Worm (Caenorhabditis elegans) whole organism, L4 larva: Measurements from ENCODE around the gene col-152.

Source experiments
- F10B5.3 ChIP-seq: sonication (generic microtip); optimal IDR thresholded peaks from 2 replicates; lab custom pipeline; 2016; ENCODE audit warnings: mild to moderate bottlenecking, missing genetic modification characterization, missing compliant biosample characterization
- T20F7.1 ChIP-seq: fragments of 200-800 bp; sonication (Bioruptor generic); optimal IDR thresholded peaks from 2 replicates; lab custom pipeline; 2018; ENCODE audit warnings: mild to moderate bottlenecking, missing genetic modification characterization, missing compliant biosample characterization
- T26A8.4 ChIP-seq: fragments of 200-800 bp; sonication (Bioruptor generic); IDR thresholded peaks from 2 replicates; pipeline ENCODE4 v1.3.6; 2022; ENCODE audit warnings: missing genetic modification characterization, missing compliant biosample characterization
- Y5F2A.4 ChIP-seq: fragments of 200-800 bp; sonication (Bioruptor generic); optimal IDR thresholded peaks from 2 replicates; lab custom pipeline; 2018; ENCODE audit warnings: mild to moderate bottlenecking, missing genetic modification characterization, missing compliant biosample characterization
- aha-1 ChIP-seq: fragments of 150-350 bp; peaks from one replicate; lab custom pipeline; 2014; ENCODE audit warnings: missing biosample characterization, missing genetic modification characterization
- aly-2 ChIP-seq: sonication (generic microtip); optimal IDR thresholded peaks from 2 replicates; lab custom pipeline; 2018; ENCODE audit warnings: missing biosample characterization, missing genetic modification characterization
- attf-4 ChIP-seq: sonication (generic microtip); optimal IDR thresholded peaks from 3 replicates; lab custom pipeline; 2017; ENCODE audit warnings: missing biosample characterization, missing genetic modification characterization
- ceh-20 ChIP-seq: fragments of 200-800 bp; sonication (Bioruptor generic); IDR thresholded peaks from 2 replicates; pipeline ENCODE4 v1.3.6; 2022; ENCODE audit warnings: missing genetic modification reagents, missing genetic modification characterization, missing compliant biosample characterization
- cey-2 ChIP-seq: sonication (generic microtip); optimal IDR thresholded peaks from 3 replicates; lab custom pipeline; 2017; ENCODE audit warnings: missing genetic modification characterization, mild to moderate bottlenecking, missing compliant biosample characterization, antibody characterized with exemption, borderline replicate concordance; ENCODE audit not compliant: insufficient read depth
- daf-16 ChIP-seq, 3 experiments: sonication (generic microtip); optimal IDR thresholded peaks; 2 replicates each; lab custom pipeline; 2016 to 2017; ENCODE audit warnings: missing genetic modification characterization in 3 of 3, missing genetic modification reagents in 3 of 3, mild to moderate bottlenecking in 2 of 3, missing compliant biosample characterization in 2 of 3, missing biosample characterization in 1 of 3, moderate library complexity in 1 of 3
- daf-19 ChIP-seq: fragments of 200-800 bp; sonication (Bioruptor generic); conservative IDR thresholded peaks from 2 replicates; pipeline ENCODE4 v1.3.6; 2022; ENCODE audit warnings: missing genetic modification characterization, missing compliant biosample characterization
- dmd-6 ChIP-seq: fragments of 200-800 bp; sonication (Bioruptor generic); IDR thresholded peaks from 2 replicates; pipeline ENCODE4 v1.3.6; 2022; ENCODE audit warnings: missing genetic modification reagents, missing genetic modification characterization, missing compliant biosample characterization
- dmd-9 ChIP-seq: fragments of 200-800 bp; sonication (Bioruptor generic); IDR thresholded peaks from 2 replicates; pipeline ENCODE4 v1.3.6; 2022; ENCODE audit warnings: missing genetic modification reagents, missing genetic modification characterization, missing compliant biosample characterization
- dve-1 ChIP-seq: sonication (generic microtip); optimal IDR thresholded peaks from 2 replicates; lab custom pipeline; 2017; ENCODE audit warnings: antibody characterized with exemption, mild to moderate bottlenecking, missing genetic modification characterization, missing compliant biosample characterization; ENCODE audit not compliant: insufficient read depth
- fos-1 ChIP-seq: fragments of 150-350 bp; optimal IDR thresholded peaks from 2 replicates; lab custom pipeline; 2014; ENCODE audit warnings: missing biosample characterization, missing genetic modification characterization
- hif-1 ChIP-seq, 2 experiments: sonication (generic microtip); optimal IDR thresholded peaks; 2 replicates each; lab custom pipeline; 2016 to 2017; ENCODE audit warnings: missing compliant biosample characterization in 2 of 2, missing genetic modification characterization in 2 of 2, missing genetic modification reagents in 2 of 2, missing genotype in 2 of 2, mild to moderate bottlenecking in 1 of 2
- hlh-11 ChIP-seq: fragments of 200-800 bp; sonication (Bioruptor generic); optimal IDR thresholded peaks from 2 replicates; lab custom pipeline; 2018; ENCODE audit warnings: mild to moderate bottlenecking, missing genetic modification characterization, missing compliant biosample characterization
- hlh-30 ChIP-seq: sonication (generic microtip); optimal IDR thresholded peaks from 2 replicates; lab custom pipeline; 2017; ENCODE audit warnings: antibody characterized with exemption, mild to moderate bottlenecking, missing genetic modification characterization, missing compliant biosample characterization; ENCODE audit not compliant: insufficient read depth
- lim-7 ChIP-seq: fragments of 200-800 bp; sonication (Bioruptor generic); IDR thresholded peaks from 2 replicates; pipeline ENCODE4 v1.3.6; 2022; ENCODE audit warnings: missing genetic modification characterization, missing compliant biosample characterization
- lin-1 ChIP-seq: fragments of 200-800 bp; sonication (Bioruptor generic); IDR thresholded peaks from 2 replicates; pipeline ENCODE4 v1.3.6; 2022; ENCODE audit warnings: missing genetic modification reagents, missing genetic modification characterization, missing compliant biosample characterization
- lin-13 ChIP-seq: fragments of 150-350 bp; optimal IDR thresholded peaks from 2 replicates; lab custom pipeline; 2014; ENCODE audit warnings: missing biosample characterization, missing genetic modification reagents, missing genetic modification characterization
- lin-38 ChIP-seq: fragments of 200-800 bp; sonication (Bioruptor generic); IDR thresholded peaks from 2 replicates; pipeline ENCODE4 v1.3.6; 2022; ENCODE audit warnings: missing genetic modification reagents, missing genetic modification characterization, missing compliant biosample characterization
- lir-3 ChIP-seq: sonication (generic microtip); optimal IDR thresholded peaks from 2 replicates; lab custom pipeline; 2016; ENCODE audit warnings: mild to moderate bottlenecking, missing genetic modification characterization, missing compliant biosample characterization
- mdl-1 ChIP-seq, 2 experiments: fragments of 150-350 bp in 1 of 2; sonication (generic microtip) in 1 of 2; optimal IDR thresholded peaks; 2 replicates each; lab custom pipeline; 2014 to 2017; ENCODE audit warnings: missing biosample characterization in 2 of 2, missing genetic modification characterization in 2 of 2
- mdt-29 ChIP-seq: fragments of 200-800 bp; sonication (Bioruptor generic); IDR thresholded peaks from 2 replicates; pipeline ENCODE4 v1.3.6; 2022; ENCODE audit warnings: missing genetic modification reagents, missing genetic modification characterization, missing compliant biosample characterization
- nhr-10 ChIP-seq: fragments of 150-350 bp; optimal IDR thresholded peaks from 2 replicates; lab custom pipeline; 2014; ENCODE audit warnings: missing biosample characterization, missing genetic modification characterization
- nhr-102 ChIP-seq: sonication (generic microtip); optimal IDR thresholded peaks from 2 replicates; lab custom pipeline; 2016; ENCODE audit warnings: mild to moderate bottlenecking, missing genetic modification characterization, moderate library complexity, missing compliant biosample characterization
- nhr-25 ChIP-seq: sonication (generic microtip); optimal IDR thresholded peaks from 2 replicates; lab custom pipeline; 2017; ENCODE audit warnings: missing genetic modification characterization, mild to moderate bottlenecking, missing compliant biosample characterization, antibody characterized with exemption, moderate library complexity, borderline replicate concordance; ENCODE audit not compliant: insufficient read depth
- nhr-28 ChIP-seq: fragments of 150-350 bp; optimal IDR thresholded peaks from 2 replicates; lab custom pipeline; 2014; ENCODE audit warnings: missing biosample characterization, missing genetic modification characterization
- nhr-76 ChIP-seq: fragments of 150-350 bp; optimal IDR thresholded peaks from 2 replicates; lab custom pipeline; 2014; ENCODE audit warnings: missing biosample characterization, missing genetic modification characterization
- nhr-77 ChIP-seq: fragments of 150-350 bp; optimal IDR thresholded peaks from 2 replicates; lab custom pipeline; 2014; ENCODE audit warnings: missing biosample characterization, missing genetic modification characterization
- php-3 ChIP-seq: fragments of 200-800 bp; sonication (Bioruptor generic); IDR thresholded peaks from 2 replicates; pipeline ENCODE4 v1.3.6; 2022; ENCODE audit warnings: missing genetic modification reagents, missing genetic modification characterization, missing compliant biosample characterization
- set-16 ChIP-seq: fragments of 200-800 bp; sonication (Bioruptor generic); IDR thresholded peaks from 2 replicates; pipeline ENCODE4 v1.3.6; 2022; ENCODE audit warnings: missing genetic modification reagents, missing genetic modification characterization, missing compliant biosample characterization
- snpc-1.2 ChIP-seq: fragments of 200-800 bp; sonication (Bioruptor generic); IDR thresholded peaks from 2 replicates; pipeline ENCODE4 v1.3.6; 2022; ENCODE audit warnings: missing genetic modification reagents, missing genetic modification characterization, missing compliant biosample characterization
- spr-3 ChIP-seq: fragments of 200-800 bp; sonication (Bioruptor generic); optimal IDR thresholded peaks from 2 replicates; lab custom pipeline; 2018; ENCODE audit warnings: mild to moderate bottlenecking, missing genetic modification characterization, missing compliant biosample characterization
- tag-97 ChIP-seq: fragments of 200-800 bp; sonication (Bioruptor generic); IDR thresholded peaks from 2 replicates; pipeline ENCODE4 v1.3.6; 2022; ENCODE audit warnings: missing genetic modification characterization, missing compliant biosample characterization
- unc-62 ChIP-seq, 3 experiments: fragments of 150-350 bp in 1 of 3; sonication (generic microtip); optimal IDR thresholded peaks in 2 of 3; peaks in 1 of 3; 1 replicate in 1 of 3; 2 replicates in 2 of 3; lab custom pipeline; 2014 to 2017; ENCODE audit warnings: missing biosample characterization in 3 of 3, missing genetic modification characterization in 3 of 3, missing genetic modification reagents in 3 of 3, missing genotype in 1 of 3
- zfp-2 ChIP-seq: sonication (generic microtip); optimal IDR thresholded peaks from 2 replicates; lab custom pipeline; 2016; ENCODE audit warnings: mild to moderate bottlenecking, missing genetic modification characterization, missing compliant biosample characterization
- zip-11 ChIP-seq: fragments of 200-800 bp; sonication (Bioruptor generic); IDR thresholded peaks from 2 replicates; pipeline ENCODE4 v1.3.6; 2022; ENCODE audit warnings: missing genetic modification characterization, missing compliant biosample characterization
- ztf-11 ChIP-seq: fragments of 150-350 bp; optimal IDR thresholded peaks from 2 replicates; lab custom pipeline; 2014; ENCODE audit warnings: missing biosample characterization, missing genetic modification characterization
- ztf-7 ChIP-seq: fragments of 150-350 bp; optimal IDR thresholded peaks from 2 replicates; lab custom pipeline; 2014; ENCODE audit warnings: missing biosample characterization, missing genetic modification characterization

The col-152 gene

ce11 chrV:10589774-10590528 lies 29.2 kb downstream of the col-152 start, which contains the start of gene ttr-23:
Gene ttr-23, minus strand, starts transcription at chrV:10589860.
- no peak for TF ChIP-seq zip-11 (GFP tag; lab: Robert Waterston, UW)
- no peak for TF ChIP-seq mdt-29 (GFP tag; lab: Robert Waterston, UW)
- no peak for TF ChIP-seq snpc-1.2 (GFP tag; lab: Robert Waterston, UW)
- peak; percentile 78 for TF ChIP-seq dve-1
- peak in 1 of 2 experiments; percentile 95 for TF ChIP-seq unc-62 (GFP tag; optimal IDR thresholded peaks at IDR 0.05 in 1 of 2; lab: Kevin White, UChicago)
- TF ChIP-seq unc-62 (tag; optimal IDR thresholded peaks at IDR 0.05; lab: Kevin White, UChicago): no peak
- peak; percentile 52 for TF ChIP-seq hlh-11 (tag; lab: Kevin White, UChicago)
- no peak for TF ChIP-seq F10B5.3
- TF ChIP-seq nhr-77 (tag; lab: Kevin White, UChicago): peak; percentile 72
- TF ChIP-seq php-3 (GFP tag; lab: Robert Waterston, UW): peak; percentile 60
- TF ChIP-seq Y5F2A.4 (GFP tag; lab: Kevin White, UChicago): no peak
- peak; percentile 49 for TF ChIP-seq nhr-28 (tag; lab: Kevin White, UChicago)
- TF ChIP-seq nhr-102: peak; percentile 4
- TF ChIP-seq ztf-7: peak; percentile 72
- TF ChIP-seq spr-3 (GFP tag; lab: Kevin White, UChicago): no peak
- TF ChIP-seq zfp-2 (tag; lab: Kevin White, UChicago): no peak
- TF ChIP-seq nhr-10 (tag; lab: Kevin White, UChicago): no peak
- no peak for TF ChIP-seq lin-13
- TF ChIP-seq lin-38: no peak
- no peak for TF ChIP-seq daf-16 (GFP tag; optimal IDR thresholded peaks at IDR 0.05; lab: Kevin White, UChicago)
- TF ChIP-seq daf-16 (tag; optimal IDR thresholded peaks at IDR 0.05; lab: Kevin White, UChicago): peak; percentile 50
- TF ChIP-seq dmd-6 (GFP tag; lab: Robert Waterston, UW): 0 out of 2 replicates have a peak, but pooled peaks have one; percentile 18
- TF ChIP-seq aha-1 (tag; lab: Kevin White, UChicago): peak; percentile 37
- no peak for TF ChIP-seq ceh-20 (GFP tag; lab: Robert Waterston, UW)
- TF ChIP-seq T20F7.1 (GFP tag; lab: Kevin White, UChicago): peak; percentile 21
- TF ChIP-seq mdl-1 (tag; optimal IDR thresholded peaks at IDR 0.05; lab: Kevin White, UChicago): peak in 1 of 2 experiments; percentile 35
- TF ChIP-seq lir-3 (tag; lab: Kevin White, UChicago): no peak
- peak in 1 of 2 experiments; percentile 74 for TF ChIP-seq hif-1 (tag; optimal IDR thresholded peaks at IDR 0.05; lab: Kevin White, UChicago)
- peak; percentile 14 for TF ChIP-seq hlh-30 (tag; lab: Kevin White, UChicago)
- TF ChIP-seq, all 104 proteins: peak for 15

ce11 chrV:10592479-10592878 lies 31.8 kb downstream of the col-152 start, which contains the start of gene T21C9.9:
Gene T21C9.9, minus strand, starts transcription at chrV:10592579.
- no peak for TF ChIP-seq aly-2 (tag; lab: Kevin White, UChicago)
- TF ChIP-seq nhr-25 (tag; lab: Kevin White, UChicago): no peak
- no peak for TF ChIP-seq lin-1 (GFP tag; lab: Robert Waterston, UW)
- TF ChIP-seq T20F7.1 (GFP tag; lab: Kevin White, UChicago): no peak
- TF ChIP-seq zfp-2 (tag; lab: Kevin White, UChicago): no peak
- TF ChIP-seq ztf-7: no peak
- no peak for TF ChIP-seq lim-7
- TF ChIP-seq T26A8.4 (GFP tag; lab: Robert Waterston, UW): no peak

ce11 chrV:10594810-10595209 lies 34.1 kb downstream of the col-152 start, which contains the start of gene T21C9.11:
Gene T21C9.11, minus strand, starts transcription at chrV:10594910.
- TF ChIP-seq daf-19 (GFP tag; lab: Robert Waterston, UW) (no peak), T20F7.1 (GFP tag; lab: Kevin White, UChicago) (no peak), nhr-28 (tag; lab: Kevin White, UChicago) (no peak), fos-1 (tag; lab: Kevin White, UChicago) (no peak), ztf-11 (tag; lab: Kevin White, UChicago) (no peak), ztf-7 (no peak), hif-1 (tag; optimal IDR thresholded peaks at IDR 0.05; lab: Kevin White, UChicago) (no peak), ceh-20 (GFP tag; lab: Robert Waterston, UW) (no peak), dmd-6 (GFP tag; lab: Robert Waterston, UW) (no peak), dmd-9 (GFP tag; lab: Robert Waterston, UW) (no peak), nhr-76 (tag; lab: Kevin White, UChicago) (no peak), set-16 (GFP tag; lab: Robert Waterston, UW) (no peak), tag-97 (GFP tag; lab: Robert Waterston, UW) (no peak), attf-4 (tag; lab: Kevin White, UChicago) (no peak), cey-2 (tag; lab: Kevin White, UChicago) (no peak)
